Worm (Caenorhabditis elegans): ENCODE data around the gene scvp-1.

The scvp-1 gene

ce11 chrV:10961448-10961870 lies 30.4 kb upstream of the scvp-1 start:
- TF ChIP-seq tbx-2 (tag; optimal IDR thresholded peaks at IDR 0.05): peak; percentile 81
- peak in 1 of 2 experiments; percentile 44 for TF ChIP-seq egl-27 (tag; optimal IDR thresholded peaks at IDR 0.05)
- TF ChIP-seq nhr-77 (tag; optimal IDR thresholded peaks at IDR 0.05): peak; percentile 48
- peak; percentile 78 for TF ChIP-seq unc-86 (tag; optimal IDR thresholded peaks at IDR 0.05)
- TF ChIP-seq lin-35 (GFP tag; optimal IDR thresholded peaks at IDR 0.05): peak; percentile 62 to 64
- TF ChIP-seq ceh-88 (GFP tag; IDR thresholded peaks at IDR 0.05): no peak
- peak; percentile 64 for TF ChIP-seq ces-1 (GFP tag; optimal IDR thresholded peaks at IDR 0.05)
- TF ChIP-seq fkh-10 (GFP tag; optimal IDR thresholded peaks at IDR 0.05): peak; percentile 63
- peak; percentile 99 for TF ChIP-seq nhr-19 (GFP tag; conservative IDR thresholded peaks at IDR 0.05)
- TF ChIP-seq snu-23 (GFP tag; optimal IDR thresholded peaks at IDR 0.05): peak; percentile 85
- TF ChIP-seq dpl-1 (GFP tag; optimal IDR thresholded peaks at IDR 0.05): peak in 2 of 3 experiments; percentile 23 to 42
- TF ChIP-seq lin-14 (GFP tag; optimal IDR thresholded peaks at IDR 0.05): peak; percentile 96
- TF ChIP-seq jun-1 (tag; optimal IDR thresholded peaks at IDR 0.05): peak; percentile 15
- no peak for TF ChIP-seq pax-3 (tag; optimal IDR thresholded peaks at IDR 0.05)
- TF ChIP-seq rnt-1 (tag; optimal IDR thresholded peaks at IDR 0.05): peak; percentile 42
- TF ChIP-seq lin-39 (tag; optimal IDR thresholded peaks at IDR 0.05): no peak
- TF ChIP-seq zip-4 (GFP tag; optimal IDR thresholded peaks at IDR 0.05): peak; percentile 18
- peak; percentile 74 for TF ChIP-seq ceh-8 (GFP tag; optimal IDR thresholded peaks at IDR 0.05)
- peak; percentile 70 for TF ChIP-seq nhr-85 (tag)
- peak; percentile 46 to 61 for TF ChIP-seq lsy-2 (tag; optimal IDR thresholded peaks at IDR 0.05)
- 0 out of 2 replicates have a peak, but pooled peaks have one; percentile 37 for TF ChIP-seq mab-9 (GFP tag; IDR thresholded peaks at IDR 0.05)
- peak; percentile 95 for TF ChIP-seq dsc-1 (tag; optimal IDR thresholded peaks at IDR 0.05)
- peak; percentile 77 for TF ChIP-seq xbp-1 (tag; optimal IDR thresholded peaks at IDR 0.05)
- peak; percentile 59 for TF ChIP-seq lir-3 (tag; optimal IDR thresholded peaks at IDR 0.05; ENCODE audit: poor library complexity)
- TF ChIP-seq nhr-90 (tag; optimal IDR thresholded peaks at IDR 0.05; ENCODE audit: poor library complexity): peak; percentile 9
- no peak for TF ChIP-seq lin-13 (GFP tag; optimal IDR thresholded peaks at IDR 0.05)
- TF ChIP-seq nhr-71 (tag; optimal IDR thresholded peaks at IDR 0.05): peak; percentile 92
- TF ChIP-seq sup-37 (GFP tag; optimal IDR thresholded peaks at IDR 0.05): peak; percentile 5
- TF ChIP-seq nhr-84 (tag; optimal IDR thresholded peaks at IDR 0.05): no peak
- no peak for TF ChIP-seq nhr-28 (tag; optimal IDR thresholded peaks at IDR 0.05)
- peak; percentile 72 for TF ChIP-seq irx-1 (tag; optimal IDR thresholded peaks at IDR 0.05)
- TF ChIP-seq efl-1 (optimal IDR thresholded peaks at IDR 0.05): peak; percentile 26 to 49
- peak; percentile 22 to 94 for TF ChIP-seq efl-1 (GFP tag; optimal IDR thresholded peaks at IDR 0.05 in 1 of 2)
- TF ChIP-seq pag-3 (tag; optimal IDR thresholded peaks at IDR 0.05; ENCODE audit: borderline replicate concordance, insufficient read depth): peak; percentile 5
- TF ChIP-seq ztf-11 (tag; optimal IDR thresholded peaks at IDR 0.05): peak in 1 of 2 experiments; percentile 18
- TF ChIP-seq unc-62 (GFP tag; optimal IDR thresholded peaks at IDR 0.05): no peak
- TF ChIP-seq elt-3 (tag; optimal IDR thresholded peaks at IDR 0.05): no peak
- peak; percentile 50 for TF ChIP-seq C16A3.4 (tag; optimal IDR thresholded peaks at IDR 0.05)
- TF ChIP-seq mdl-1 (tag; optimal IDR thresholded peaks at IDR 0.05): peak in 1 of 2 experiments; percentile 53
- TF ChIP-seq ama-1 (optimal IDR thresholded peaks at IDR 0.05): no peak
- TF ChIP-seq snpc-4 (tag; optimal IDR thresholded peaks at IDR 0.05): peak; percentile 6
- TF ChIP-seq skn-1 (tag; optimal IDR thresholded peaks at IDR 0.05): peak; percentile 37
- TF ChIP-seq isw-1 (GFP tag; IDR thresholded peaks at IDR 0.05): peak; percentile 44
- no peak for TF ChIP-seq tlp-1 (tag; optimal IDR thresholded peaks at IDR 0.05)
- TF ChIP-seq fkh-4 (tag; optimal IDR thresholded peaks at IDR 0.05; ENCODE audit: borderline replicate concordance): peak; percentile 68
- peak; percentile 69 for TF ChIP-seq nhr-20 (tag; optimal IDR thresholded peaks at IDR 0.05)
- TF ChIP-seq blmp-1 (tag; optimal IDR thresholded peaks at IDR 0.05): peak; percentile 73
- peak; percentile 61 for TF ChIP-seq ztf-4 (tag; optimal IDR thresholded peaks at IDR 0.05)
- TF ChIP-seq fkh-8 (tag; optimal IDR thresholded peaks at IDR 0.05): peak; percentile 69
- TF ChIP-seq efl-3 (GFP tag; optimal IDR thresholded peaks at IDR 0.05): no peak
- no peak for TF ChIP-seq sptf-1 (tag; optimal IDR thresholded peaks at IDR 0.05)
- peak; percentile 77 for TF ChIP-seq swsn-7 (tag; optimal IDR thresholded peaks at IDR 0.05)
- peak; percentile 44 for TF ChIP-seq egl-13 (tag; optimal IDR thresholded peaks at IDR 0.05)

Data from whole organism, L1 larva.